Worm (Caenorhabditis elegans) whole organism, midembryonic: ENCODE results near the gene T23B7.2.

Experiments used
- cog-1 ChIP-seq: sonication (generic microtip); optimal IDR thresholded peaks from 2 replicates; lab custom pipeline; 2016; ENCODE audit warnings: missing genetic modification characterization, missing compliant biosample characterization
- klf-2 ChIP-seq: fragments of 200-800 bp; sonication (Bioruptor generic); conservative IDR thresholded peaks from 2 replicates; pipeline ENCODE4 v1.3.6; 2022; ENCODE audit warnings: missing genetic modification reagents, missing genetic modification characterization, missing compliant biosample characterization

ce11 chrII:4797071-4797470, 45.0 kb downstream of the T23B7.2 start, which contains the start of gene C33F10.14:
- TF ChIP-seq cog-1 (tag; lab: Kevin White, UChicago) (no peak), klf-2 (GFP tag; lab: Robert Waterston, UW) (no peak)
